Worm (Caenorhabditis elegans): ENCODE results near the gene M03C11.6.

The M03C11.6 gene

DNA sequence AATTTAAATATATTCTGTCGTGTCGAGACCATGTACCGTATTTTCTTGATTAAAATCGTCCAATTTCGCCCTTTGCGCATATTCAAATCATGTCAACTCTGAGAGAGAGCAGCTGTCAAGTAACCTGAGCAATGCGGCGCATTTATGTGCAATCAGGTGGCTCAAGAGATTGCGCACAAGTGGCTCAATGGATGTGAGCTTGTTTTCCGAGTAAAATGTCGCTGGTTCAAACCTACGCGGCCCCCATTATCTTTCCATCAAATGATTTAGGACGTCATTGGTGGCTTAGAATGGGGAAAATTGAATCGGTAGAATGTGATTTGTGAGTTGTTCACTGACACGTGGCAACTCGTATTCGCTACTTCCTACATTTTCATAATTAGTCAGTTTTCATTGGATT is 8.3 kb upstream of the M03C11.6 start (continued):
- TF ChIP-seq mec-3 (tag; optimal IDR thresholded peaks at IDR 0.05; ENCODE audit: borderline replicate concordance) (no peak), unc-42 (tag; optimal IDR thresholded peaks at IDR 0.05) (peak; percentile 2), elt-4 (tag; optimal IDR thresholded peaks at IDR 0.05) (no peak), hlh-30 (tag; optimal IDR thresholded peaks at IDR 0.05; ENCODE audit: insufficient read depth) (peak; percentile 66), Y22D7AL.16 (tag; optimal IDR thresholded peaks at IDR 0.05) (no peak), lin-11 (tag; optimal IDR thresholded peaks at IDR 0.05) (peak; percentile 34), ceh-24 (tag; optimal IDR thresholded peaks at IDR 0.05) (no peak), unc-86 (tag; optimal IDR thresholded peaks at IDR 0.05) (no peak), fax-1 (tag; optimal IDR thresholded peaks at IDR 0.05) (peak; percentile 14), unc-55 (GFP tag; optimal IDR thresholded peaks at IDR 0.05) (peak; percentile 46), nfya-1 (tag; optimal IDR thresholded peaks at IDR 0.05) (peak; percentile 71), T23F11.4 (GFP tag; optimal IDR thresholded peaks at IDR 0.05) (peak; percentile 27), C38D4.7 (GFP tag; optimal IDR thresholded peaks at IDR 0.05) (peak; percentile 63), ceh-48 (tag; optimal IDR thresholded peaks at IDR 0.05) (peak; percentile 43), pha-4 (tag; optimal IDR thresholded peaks at IDR 0.05) (no peak)

DNA sequence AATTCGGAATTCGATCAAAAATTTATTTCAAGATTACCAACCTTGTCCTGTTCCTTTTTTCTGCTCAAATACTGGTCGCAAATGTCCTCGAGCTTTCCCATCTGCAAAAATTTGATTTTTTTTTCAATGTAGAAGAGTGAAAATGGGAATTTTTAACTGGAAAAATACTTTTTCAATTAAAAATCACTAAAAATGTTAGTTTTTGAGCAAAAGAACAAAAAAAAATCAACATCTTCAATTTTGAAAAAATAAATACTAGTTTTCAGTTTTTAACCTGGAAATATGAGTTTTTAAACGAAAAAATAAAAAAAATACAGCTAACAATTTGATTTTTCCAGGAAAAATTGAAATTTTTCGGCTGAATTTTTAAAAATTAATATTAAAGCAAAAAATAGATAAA is 4.1 kb upstream of the M03C11.6 start, which contains the start of gene prp-3:
TSS of gene prp-3 (minus strand) at position 101 of the 400 bp plus-strand sequence.
- no peak for TF ChIP-seq hlh-8 (tag; optimal IDR thresholded peaks at IDR 0.05)
- no peak for TF ChIP-seq K09A11.1 (tag; optimal IDR thresholded peaks at IDR 0.05; ENCODE audit: insufficient read depth)
- no peak for TF ChIP-seq ceh-24 (tag; optimal IDR thresholded peaks at IDR 0.05)
- TF ChIP-seq odd-2 (tag; optimal IDR thresholded peaks at IDR 0.05): no peak
- no peak for TF ChIP-seq zip-5 (tag; optimal IDR thresholded peaks at IDR 0.05)
- TF ChIP-seq dve-1 (tag; optimal IDR thresholded peaks at IDR 0.05): no peak
- TF ChIP-seq ceh-22 (tag; optimal IDR thresholded peaks at IDR 0.05): no peak
- TF ChIP-seq sox-2 (GFP tag; IDR thresholded peaks at IDR 0.05): no peak
- no peak for TF ChIP-seq fkh-6 (tag; optimal IDR thresholded peaks at IDR 0.05)
- TF ChIP-seq dmd-4 (tag; optimal IDR thresholded peaks at IDR 0.05; ENCODE audit: borderline replicate concordance): no peak
- no peak for TF ChIP-seq ztf-16 (tag; optimal IDR thresholded peaks at IDR 0.05)
- TF ChIP-seq ceh-2 (tag; optimal IDR thresholded peaks at IDR 0.05): no peak
- TF ChIP-seq pag-3 (tag; optimal IDR thresholded peaks at IDR 0.05; ENCODE audit: borderline replicate concordance): no peak
- TF ChIP-seq fax-1 (tag; optimal IDR thresholded peaks at IDR 0.05): no peak

DNA sequence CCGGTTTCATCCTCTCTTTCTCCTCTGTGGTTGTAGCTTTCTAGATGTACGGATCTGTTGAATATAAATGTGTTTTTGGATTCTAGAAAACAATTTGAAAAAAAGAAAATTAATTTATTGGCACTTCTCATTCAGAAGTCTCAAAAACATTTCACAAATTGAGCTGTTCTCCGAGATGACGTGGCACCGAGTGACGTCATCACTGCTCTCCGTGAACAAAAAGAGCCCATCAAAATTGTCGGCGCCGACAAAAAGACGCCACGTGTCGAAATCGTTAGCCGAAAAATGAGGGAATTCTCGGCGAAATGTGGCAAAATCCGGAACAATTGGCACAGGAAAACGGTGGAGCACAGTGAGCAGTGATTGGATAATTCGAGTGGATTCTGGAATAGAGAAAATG is 2.1 kb downstream of the M03C11.6 start:
- TF ChIP-seq ceh-9 (tag; optimal IDR thresholded peaks at IDR 0.05) (no peak), eyg-1 (tag; optimal IDR thresholded peaks at IDR 0.05) (no peak), K09A11.1 (tag; optimal IDR thresholded peaks at IDR 0.05; ENCODE audit: insufficient read depth) (no peak), sox-4 (tag; optimal IDR thresholded peaks at IDR 0.05) (no peak), npax-4 (tag; optimal IDR thresholded peaks at IDR 0.05) (no peak), unc-55 (GFP tag; optimal IDR thresholded peaks at IDR 0.05) (no peak), nhr-11 (tag; optimal IDR thresholded peaks at IDR 0.05) (no peak), sox-2 (GFP tag; IDR thresholded peaks at IDR 0.05) (no peak), pha-4 (tag; optimal IDR thresholded peaks at IDR 0.05) (no peak), ceh-24 (tag; optimal IDR thresholded peaks at IDR 0.05) (no peak), unc-3 (GFP tag; conservative IDR thresholded peaks at IDR 0.05) (no peak), unc-3 (tag; optimal IDR thresholded peaks at IDR 0.05) (no peak), pqm-1 (tag; optimal IDR thresholded peaks at IDR 0.05) (no peak)

DNA sequence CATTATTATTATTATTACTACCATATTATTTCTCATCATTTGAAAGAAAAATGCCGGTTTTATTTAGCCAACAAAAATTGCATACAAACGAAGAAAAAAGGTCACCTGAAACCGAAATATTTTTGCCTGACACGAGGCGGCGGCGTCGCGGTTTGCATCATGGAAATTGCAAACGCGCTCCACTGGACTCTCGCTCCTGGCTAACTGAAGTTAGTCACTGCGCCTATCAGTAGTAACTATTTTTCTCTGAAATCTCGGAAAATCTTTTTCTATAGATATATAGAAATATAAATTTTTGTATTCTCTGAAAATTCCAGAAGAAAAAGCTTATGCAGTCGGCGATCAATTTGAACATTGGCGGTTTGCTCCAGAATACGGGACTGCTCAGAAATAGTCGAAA is 8.0 kb downstream of the M03C11.6 start, which contains the start of gene ymel-1:
TSS of gene ymel-1 (plus strand) at position 318 of the 400 bp plus-strand sequence.
- TF ChIP-seq ama-1 (optimal IDR thresholded peaks at IDR 0.05) (peak; percentile 49), hlh-13 (GFP tag; optimal IDR thresholded peaks at IDR 0.05) (no peak), elt-2 (tag; optimal IDR thresholded peaks at IDR 0.05) (peak; percentile 34), pqm-1 (tag; optimal IDR thresholded peaks at IDR 0.05) (no peak)
